Fruit fly (Drosophila melanogaster) whole organism, pupa: ENCODE data around the gene CG14965.

ENCODE experiments used
- CG13204 ChIP-seq: fragments of 200-800 bp; sonication (Bioruptor generic); optimal IDR thresholded peaks from 2 replicates; lab custom pipeline; 2018; ENCODE audit warnings: missing biosample characterization, mild to moderate bottlenecking, missing genetic modification characterization, moderate library complexity
- CG14655 ChIP-seq: fragments of 200-800 bp; sonication (Bioruptor generic); optimal IDR thresholded peaks from 3 replicates; lab custom pipeline; 2017; ENCODE audit warnings: mild to moderate bottlenecking, missing biosample characterization, missing genetic modification reagents, missing genetic modification characterization
- CG32121 ChIP-seq: fragments of 200-800 bp; sonication (Bioruptor generic); IDR thresholded peaks from 2 replicates; pipeline ENCODE4 v1.3.6; 2022; ENCODE audit warnings: missing biosample characterization, missing genetic modification characterization
- CG9948 ChIP-seq: fragments of 200-800 bp; sonication (Bioruptor generic); optimal IDR thresholded peaks from 2 replicates; lab custom pipeline; 2018; ENCODE audit warnings: missing biosample characterization, mild to moderate bottlenecking, missing genetic modification characterization, moderate library complexity
- D1 ChIP-seq: fragments of 200-800 bp; sonication (Bioruptor generic); optimal IDR thresholded peaks from 2 replicates; lab custom pipeline; 2018; ENCODE audit warnings: missing biosample characterization, mild to moderate bottlenecking, missing genetic modification characterization, moderate library complexity
- EcR ChIP-seq: fragments of 200-800 bp; sonication (Bioruptor generic); optimal IDR thresholded peaks from 3 replicates; lab custom pipeline; 2019; ENCODE audit warnings: missing biosample characterization, missing genetic modification characterization, mild to moderate bottlenecking, moderate library complexity, missing genetic modification reagents

DNA sequence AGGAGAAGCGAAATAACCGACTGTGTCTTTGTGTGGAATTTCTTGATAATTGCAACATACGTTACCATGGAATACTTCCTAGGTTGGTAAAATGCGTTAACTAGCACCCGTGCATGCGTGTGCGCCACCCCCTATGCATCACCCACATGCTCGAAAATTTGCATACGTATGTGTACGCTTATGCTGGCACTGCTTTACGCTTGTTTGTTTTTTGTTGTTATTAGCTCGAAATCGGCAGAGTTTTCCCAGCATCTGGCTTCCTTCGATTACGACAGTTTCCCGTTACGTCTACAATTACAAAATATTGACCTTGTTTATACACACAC is 34.1 kb upstream of the CG14965 start:
- TF ChIP-seq CG32121 (GFP tag; lab: Robert Waterston, UW): 0 out of 2 replicates have a peak, but pooled peaks have one; percentile 0
- TF ChIP-seq CG13204 (GFP tag; lab: Kevin White, UChicago): no peak
- TF ChIP-seq CG14655 (GFP tag; lab: Kevin White, UChicago): no peak
- no peak for TF ChIP-seq D1 (tag; lab: Kevin White, UChicago)
- no peak for TF ChIP-seq CG9948 (tag; lab: Kevin White, UChicago)
- no peak for TF ChIP-seq EcR (GFP tag; lab: Kevin White, UChicago)
